Fruit fly (Drosophila melanogaster) whole organism, embryonic: ENCODE results near the gene Mst98Cb.
A peak's percentile ranks its signal among the peaks of the same experiment; 100 is the strongest.

Experiments used
- Abd-B ChIP-seq: fragments of 200-800 bp; sonication (Bioruptor generic); optimal IDR thresholded peaks from 2 replicates; lab custom pipeline; 2018; ENCODE audit warnings: missing biosample characterization, mild to moderate bottlenecking, missing genetic modification characterization, moderate library complexity
- Adf1 ChIP-seq: fragments of 200-800 bp; sonication (Bioruptor generic); IDR thresholded peaks from 2 replicates; pipeline ENCODE4 v1.3.6; 2022; ENCODE audit warnings: missing biosample characterization, missing genetic modification characterization
- Atf6 ChIP-seq: fragments of 200-800 bp; sonication (Bioruptor generic); IDR thresholded peaks from 2 replicates; pipeline ENCODE4 v1.3.6; 2022; ENCODE audit warnings: missing biosample characterization, missing genetic modification characterization
- Blimp-1 ChIP-seq: fragments of 200-800 bp; sonication (Bioruptor generic); optimal IDR thresholded peaks from 3 replicates; lab custom pipeline; 2018; ENCODE audit warnings: missing biosample characterization, missing genetic modification characterization, mild to moderate bottlenecking, moderate library complexity, missing genetic modification reagents
- CG10431 ChIP-seq: fragments of 200-800 bp; sonication (Bioruptor generic); optimal IDR thresholded peaks from 3 replicates; lab custom pipeline; 2018; ENCODE audit warnings: missing biosample characterization, mild to moderate bottlenecking, missing genetic modification characterization
- CG11456 ChIP-seq: fragments of 200-800 bp; sonication (Bioruptor generic); IDR thresholded peaks from 3 replicates; pipeline ENCODE4 v1.3.6; 2022; ENCODE audit warnings: missing biosample characterization, missing genetic modification characterization
- CG11504 ChIP-seq: fragments of 200-800 bp; sonication (Bioruptor generic); optimal IDR thresholded peaks from 3 replicates; lab custom pipeline; 2019; ENCODE audit warnings: missing biosample characterization, mild to moderate bottlenecking, missing genetic modification characterization, moderate library complexity
- CG12071 ChIP-seq: fragments of 200-800 bp; sonication (Bioruptor generic); optimal IDR thresholded peaks from 3 replicates; lab custom pipeline; 2018; ENCODE audit warnings: missing biosample characterization, mild to moderate bottlenecking, missing genetic modification characterization
- CG12155 ChIP-seq: fragments of 200-800 bp; sonication (Bioruptor generic); optimal IDR thresholded peaks from 3 replicates; lab custom pipeline; 2016; ENCODE audit warnings: missing biosample characterization, missing genetic modification characterization
- CG12659 ChIP-seq: fragments of 200-800 bp; sonication (Bioruptor generic); optimal IDR thresholded peaks from 3 replicates; lab custom pipeline; 2017; ENCODE audit warnings: mild to moderate bottlenecking, missing biosample characterization, missing genetic modification reagents, missing genetic modification characterization
- CG14014 ChIP-seq: fragments of 200-800 bp; sonication (Bioruptor generic); IDR thresholded peaks from 2 replicates; pipeline ENCODE4 v1.3.6; 2022; ENCODE audit warnings: missing biosample characterization, missing genetic modification characterization
- CG18599 ChIP-seq: fragments of 200-800 bp; sonication (Bioruptor generic); optimal IDR thresholded peaks from 3 replicates; lab custom pipeline; 2017; ENCODE audit warnings: missing biosample characterization, missing genetic modification characterization, mild to moderate bottlenecking, moderate library complexity, missing genetic modification reagents
- CG18764 ChIP-seq: fragments of 200-800 bp; sonication (Bioruptor generic); optimal IDR thresholded peaks from 3 replicates; lab custom pipeline; 2016; ENCODE audit warnings: missing biosample characterization, missing genetic modification characterization
- CG2678 ChIP-seq: fragments of 200-800 bp; sonication (Bioruptor generic); optimal IDR thresholded peaks from 3 replicates; lab custom pipeline; 2019; ENCODE audit warnings: missing biosample characterization, mild to moderate bottlenecking, missing genetic modification characterization, moderate library complexity
- CG2712 ChIP-seq: fragments of 200-800 bp; optimal IDR thresholded peaks from 3 replicates; lab custom pipeline; 2019; ENCODE audit warnings: missing biosample characterization, mild to moderate bottlenecking, missing genetic modification characterization, moderate library complexity
- CG2889 ChIP-seq: fragments of 200-800 bp; sonication (Bioruptor generic); IDR thresholded peaks from 3 replicates; pipeline ENCODE4 v1.3.6; 2022; ENCODE audit warnings: missing biosample characterization, missing genetic modification characterization
- CG31441 ChIP-seq: fragments of 200-800 bp; sonication (Bioruptor generic); IDR thresholded peaks from 2 replicates; pipeline ENCODE4 v1.3.6; 2022; ENCODE audit warnings: missing biosample characterization, missing genetic modification characterization
- CG3281 ChIP-seq: fragments of 200-800 bp; sonication (Bioruptor generic); optimal IDR thresholded peaks from 3 replicates; lab custom pipeline; 2017; ENCODE audit warnings: missing biosample characterization, mild to moderate bottlenecking, missing genetic modification characterization
- CG7556 ChIP-seq: fragments of 200-800 bp; sonication (Bioruptor generic); optimal IDR thresholded peaks from 2 replicates; lab custom pipeline; 2017; ENCODE audit warnings: missing biosample characterization, mild to moderate bottlenecking, missing genetic modification characterization
- CG7839 ChIP-seq: fragments of 200-800 bp; sonication (Bioruptor generic); optimal IDR thresholded peaks from 3 replicates; lab custom pipeline; 2018; ENCODE audit warnings: missing biosample characterization, mild to moderate bottlenecking, missing genetic modification characterization, moderate library complexity
- CG7987 ChIP-seq: fragments of 200-800 bp; sonication (Bioruptor generic); optimal IDR thresholded peaks from 2 replicates; lab custom pipeline; 2018; ENCODE audit warnings: missing biosample characterization, mild to moderate bottlenecking, missing genetic modification characterization, moderate library complexity
- CG9817 ChIP-seq: fragments of 200-800 bp; sonication (Bioruptor generic); optimal IDR thresholded peaks from 2 replicates; lab custom pipeline; 2018; ENCODE audit warnings: missing biosample characterization, mild to moderate bottlenecking, missing genetic modification characterization, moderate library complexity
- Drgx ChIP-seq: fragments of 200-800 bp; sonication (Bioruptor generic); IDR thresholded peaks from 2 replicates; pipeline ENCODE4 v1.3.6; 2022; ENCODE audit warnings: missing biosample characterization, missing genetic modification characterization
- Fer1 ChIP-seq: fragments of 200-800 bp; sonication (Bioruptor generic); optimal IDR thresholded peaks from 2 replicates; lab custom pipeline; 2017; ENCODE audit warnings: missing biosample characterization, mild to moderate bottlenecking, missing genetic modification characterization
- HHEX ChIP-seq: fragments of 200-800 bp; sonication (Bioruptor generic); optimal IDR thresholded peaks from 3 replicates; lab custom pipeline; 2017; ENCODE audit warnings: missing biosample characterization, mild to moderate bottlenecking, missing genetic modification characterization, missing genetic modification reagents
- Hand ChIP-seq: fragments of 200-800 bp; sonication (Bioruptor generic); optimal IDR thresholded peaks from 2 replicates; lab custom pipeline; 2017; ENCODE audit warnings: mild to moderate bottlenecking, missing biosample characterization, missing genetic modification reagents, missing genetic modification characterization
- Mad ChIP-seq: fragments of 200-800 bp; sonication (Bioruptor generic); optimal IDR thresholded peaks from 2 replicates; lab custom pipeline; 2016; ENCODE audit warnings: missing biosample characterization, missing genetic modification characterization
- Med ChIP-seq: fragments of 200-800 bp; sonication (Bioruptor generic); peaks from one replicate; lab custom pipeline; 2016; ENCODE audit warnings: missing biosample characterization, missing genetic modification characterization, mild to moderate bottlenecking, inconsistent platforms, moderate library complexity
- Meics ChIP-seq: fragments of 200-800 bp; sonication (Bioruptor generic); optimal IDR thresholded peaks from 2 replicates; lab custom pipeline; 2017; ENCODE audit warnings: missing biosample characterization, mild to moderate bottlenecking, missing genetic modification characterization
- Mes4 ChIP-seq: fragments of 200-800 bp; sonication (Bioruptor generic); optimal IDR thresholded peaks from 2 replicates; lab custom pipeline; 2016; ENCODE audit warnings: missing biosample characterization, missing genetic modification characterization
- Mrtf ChIP-seq: fragments of 200-800 bp; sonication (Bioruptor generic); IDR thresholded peaks from 3 replicates; pipeline ENCODE4 v1.3.6; 2022; ENCODE audit warnings: missing biosample characterization, missing genetic modification characterization
- NC2α ChIP-seq: fragments of 200-800 bp; sonication (Bioruptor generic); optimal IDR thresholded peaks from 2 replicates; lab custom pipeline; 2016; ENCODE audit warnings: missing biosample characterization, missing genetic modification characterization
- Oaz ChIP-seq: fragments of 200-800 bp; sonication (Bioruptor generic); IDR thresholded peaks from 2 replicates; pipeline ENCODE4 v1.3.6; 2022; ENCODE audit warnings: missing biosample characterization, missing genetic modification characterization
- Ptx1 ChIP-seq: fragments of 200-800 bp; sonication (Bioruptor generic); IDR thresholded peaks from 2 replicates; pipeline ENCODE4 v1.3.6; 2022; ENCODE audit warnings: missing biosample characterization, missing genetic modification characterization
- Sox102F ChIP-seq: fragments of 200-800 bp; sonication (Bioruptor generic); optimal IDR thresholded peaks from 2 replicates; lab custom pipeline; 2018; ENCODE audit warnings: missing biosample characterization, mild to moderate bottlenecking, missing genetic modification characterization, moderate library complexity
- Xbp1 ChIP-seq: fragments of 200-800 bp; sonication (Bioruptor generic); optimal IDR thresholded peaks from 3 replicates; lab custom pipeline; 2016; ENCODE audit warnings: missing biosample characterization, mild to moderate bottlenecking, missing genetic modification characterization
- cwo ChIP-seq: fragments of 200-800 bp; sonication (Bioruptor generic); optimal IDR thresholded peaks from 3 replicates; lab custom pipeline; 2017; ENCODE audit warnings: missing biosample characterization, missing genetic modification characterization, mild to moderate bottlenecking, moderate library complexity, missing genetic modification reagents
- dysf ChIP-seq: fragments of 200-800 bp; sonication (Bioruptor generic); IDR thresholded peaks from 3 replicates; pipeline ENCODE4 v1.3.6; 2022; ENCODE audit warnings: missing biosample characterization, missing genetic modification characterization
- gsb-n ChIP-seq: fragments of 200-800 bp; sonication (Bioruptor generic); optimal IDR thresholded peaks from 3 replicates; lab custom pipeline; 2018; ENCODE audit warnings: missing biosample characterization, mild to moderate bottlenecking, missing genetic modification characterization
- hbn ChIP-seq: fragments of 200-800 bp; sonication (Bioruptor generic); IDR thresholded peaks from 2 replicates; pipeline ENCODE4 v1.3.6; 2022; ENCODE audit warnings: missing biosample characterization, missing genetic modification characterization; ENCODE audit not compliant: partially characterized antibody
- ind ChIP-seq: fragments of 200-800 bp; sonication (Bioruptor generic); optimal IDR thresholded peaks from 3 replicates; lab custom pipeline; 2016; ENCODE audit warnings: missing biosample characterization, missing genetic modification characterization
- lmd ChIP-seq: fragments of 200-800 bp; sonication (Bioruptor generic); IDR thresholded peaks from 2 replicates; pipeline ENCODE4 v1.3.6; 2022; ENCODE audit warnings: missing biosample characterization, missing genetic modification characterization
- org-1 ChIP-seq: fragments of 200-800 bp; sonication (Bioruptor generic); optimal IDR thresholded peaks from 2 replicates; lab custom pipeline; 2017; ENCODE audit warnings: missing biosample characterization, missing genetic modification characterization
- pan ChIP-seq, 4 experiments: fragments of >200 bp in 3 of 4; fragments of 200-800 bp in 1 of 4; sonication (Bioruptor generic) in 1 of 4; optimal IDR thresholded peaks in 3 of 4; IDR thresholded peaks in 1 of 4; 2 replicates each; pipeline versions ENCODE4 v1.3.6 to Lab custom; 2017 to 2022; ENCODE audit warnings: missing biosample characterization in 2 of 4, missing genetic modification characterization in 2 of 4, mixed read lengths in 1 of 4
- prd ChIP-seq, 3 experiments: fragments of >200 bp in 2 of 3; fragments of 200-800 bp in 1 of 3; sonication (Bioruptor generic) in 1 of 3; optimal IDR thresholded peaks in 2 of 3; IDR thresholded peaks in 1 of 3; 2 replicates in 2 of 3; 3 replicates in 1 of 3; pipeline versions ENCODE4 v1.3.6 to Lab custom; 2017 to 2022; ENCODE audit warnings: missing biosample characterization in 1 of 3, missing genetic modification characterization in 1 of 3
- tio ChIP-seq: fragments of 200-800 bp; sonication (Bioruptor generic); optimal IDR thresholded peaks from 2 replicates; lab custom pipeline; 2017; ENCODE audit warnings: missing biosample characterization, missing genetic modification characterization, inconsistent platforms

Mst98Cb gene

DNA sequence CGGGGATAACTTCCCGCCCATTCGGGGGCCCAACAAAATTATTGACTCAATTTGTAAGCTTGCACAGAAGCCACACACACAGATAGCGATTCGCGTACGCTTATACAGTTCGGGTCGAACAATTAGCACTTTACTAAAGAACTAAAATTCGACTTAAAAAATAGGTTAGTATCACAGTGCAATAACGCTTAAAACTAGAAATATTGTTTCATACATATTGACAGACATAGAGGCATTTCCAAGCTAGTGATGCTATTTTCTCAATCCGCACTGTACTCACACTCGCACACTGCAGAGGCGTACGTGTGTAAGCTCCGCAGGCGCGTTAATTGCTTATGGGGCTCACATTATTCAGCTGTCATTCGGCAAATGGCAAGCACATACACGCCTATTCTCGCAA, 4.9 kb downstream of the Mst98Cb start (continued):
- TF ChIP-seq Atf6 (GFP tag; lab: Robert Waterston, UW): peak; percentile 50; the same call in 1 of the 2 replicates
- TF ChIP-seq CG2678 (tag; lab: Kevin White, UChicago): peak; percentile 47
- 0 out of 2 replicates have a peak, but pooled peaks have one; percentile 15 for TF ChIP-seq CG14014 (GFP tag; lab: Robert Waterston, UW)
- no peak for TF ChIP-seq CG2712 (tag; lab: Kevin White, UChicago)
- no peak for TF ChIP-seq CG2889 (GFP tag; lab: Robert Waterston, UW)
- no peak for TF ChIP-seq Xbp1 (GFP tag; lab: Kevin White, UChicago)
- TF ChIP-seq Mrtf (GFP tag; lab: Robert Waterston, UW): 0 out of 3 replicates have a peak, but pooled peaks have one; percentile 40
- no peak for TF ChIP-seq Adf1 (GFP tag; lab: Robert Waterston, UW)
- no peak for TF ChIP-seq Sox102F (GFP tag; lab: Kevin White, UChicago)
- no peak for TF ChIP-seq pan (optimal IDR thresholded peaks at IDR 0.05; lab: Kevin White, UChicago)
- TF ChIP-seq pan (GFP tag; optimal IDR thresholded peaks at IDR 0.05 in 1 of 2, IDR thresholded peaks at IDR 0.05 in 1 of 2): peak in 1 of 2 experiments; percentile 47
- no peak for TF ChIP-seq gsb-n (tag; lab: Kevin White, UChicago)
- 0 out of 2 replicates have a peak, but pooled peaks have one; percentile 12 for TF ChIP-seq lmd (GFP tag; lab: Robert Waterston, UW)
- TF ChIP-seq CG10431: no peak
- TF ChIP-seq prd (optimal IDR thresholded peaks at IDR 0.05; lab: Kevin White, UChicago): no peak
- 0 out of 3 replicates have a peak, but pooled peaks have one; percentile 21 for TF ChIP-seq prd (GFP tag; IDR thresholded peaks at IDR 0.05; lab: Robert Waterston, UW)
- no peak for TF ChIP-seq Fer1
- TF ChIP-seq org-1 (GFP tag; lab: Kevin White, UChicago): peak; percentile 24
- peak; percentile 16 for TF ChIP-seq Hand (GFP tag; lab: Kevin White, UChicago)
- TF ChIP-seq CG3281 (GFP tag; lab: Kevin White, UChicago): peak; percentile 25
- TF ChIP-seq CG7556 (GFP tag; lab: Kevin White, UChicago): peak; percentile 23
- peak; percentile 43; the same call in 2 of the 3 replicates for TF ChIP-seq dysf (GFP tag; lab: Robert Waterston, UW)
- TF ChIP-seq Ptx1 (GFP tag; lab: Robert Waterston, UW): peak; percentile 42
- TF ChIP-seq Blimp-1 (GFP tag; lab: Kevin White, UChicago): no peak
- peak; percentile 44 for TF ChIP-seq cwo (GFP tag; lab: Kevin White, UChicago)
- peak; percentile 4 for TF ChIP-seq ind
- no peak for TF ChIP-seq hbn
- no peak for TF ChIP-seq CG7987 (GFP tag; lab: Kevin White, UChicago)
- no peak for TF ChIP-seq tio (GFP tag; lab: Kevin White, UChicago)
- TF ChIP-seq Mes4 (GFP tag; lab: Kevin White, UChicago): no peak
- TF ChIP-seq Mad (GFP tag; lab: Kevin White, UChicago): no peak
- peak; percentile 47 for TF ChIP-seq CG7839
- TF ChIP-seq NC2α (GFP tag; lab: Kevin White, UChicago): no peak
- TF ChIP-seq CG12071 (GFP tag; lab: Kevin White, UChicago): no peak
- no peak for TF ChIP-seq CG31441 (GFP tag; lab: Robert Waterston, UW)
- TF ChIP-seq Meics (GFP tag; lab: Kevin White, UChicago): peak; percentile 46
- TF ChIP-seq Oaz (GFP tag; lab: Robert Waterston, UW): no peak
- TF ChIP-seq CG18599 (GFP tag; lab: Kevin White, UChicago): peak; percentile 74
- TF ChIP-seq CG18764 (GFP tag; lab: Kevin White, UChicago): no peak
- TF ChIP-seq Drgx (GFP tag; lab: Robert Waterston, UW): peak; percentile 30; the same call in 1 of the 2 replicates
- peak; percentile 25 for TF ChIP-seq Abd-B (GFP tag; lab: Kevin White, UChicago)
- TF ChIP-seq CG11456: no peak
- no peak for TF ChIP-seq CG12155
- TF ChIP-seq Med: peak; percentile 64
- TF ChIP-seq CG9817 (tag; lab: Kevin White, UChicago): peak; percentile 17
- TF ChIP-seq CG12659 (GFP tag; lab: Kevin White, UChicago): no peak
- peak; percentile 38 for TF ChIP-seq CG11504 (tag; lab: Kevin White, UChicago)
- peak; percentile 20 for TF ChIP-seq HHEX (GFP tag; lab: Kevin White, UChicago)
